Worm (Caenorhabditis elegans) whole organism, mixed stage, embryonic: ENCODE measurements around the gene B0281.6.
A peak's percentile ranks its signal among the peaks of the same experiment; 100 is the strongest.

ENCODE experiments used
- M03D4.4 ChIP-seq: sonication (generic microtip); optimal IDR thresholded peaks from 2 replicates; lab custom pipeline; 2017; ENCODE audit warnings: mild to moderate bottlenecking, missing genetic modification characterization, missing compliant biosample characterization
- bed-3 ChIP-seq: fragments of 200-800 bp; sonication (Bioruptor generic); optimal IDR thresholded peaks from 3 replicates; lab custom pipeline; 2018; ENCODE audit warnings: mild to moderate bottlenecking, missing genetic modification characterization, moderate library complexity, missing compliant biosample characterization
- blmp-1 ChIP-seq: fragments of 150-350 bp; optimal IDR thresholded peaks from 2 replicates; lab custom pipeline; 2014; ENCODE audit warnings: missing biosample characterization, missing genetic modification characterization
- ceh-39 ChIP-seq: fragments of 150-350 bp; optimal IDR thresholded peaks from 2 replicates; lab custom pipeline; 2014; ENCODE audit warnings: missing biosample characterization, missing genetic modification characterization
- ceh-43 ChIP-seq: fragments of 200-800 bp; sonication (Bioruptor generic); optimal IDR thresholded peaks from 2 replicates; lab custom pipeline; 2018; ENCODE audit warnings: mild to moderate bottlenecking, missing genetic modification characterization, moderate library complexity, missing compliant biosample characterization
- ceh-83 ChIP-seq: fragments of 200-800 bp; sonication (Bioruptor generic); optimal IDR thresholded peaks from 2 replicates; lab custom pipeline; 2018; ENCODE audit warnings: mild to moderate bottlenecking, missing genetic modification characterization, missing compliant biosample characterization
- ces-1 ChIP-seq: fragments of 150-350 bp; optimal IDR thresholded peaks from 2 replicates; lab custom pipeline; 2014; ENCODE audit warnings: missing biosample characterization, missing genetic modification reagents, missing genetic modification characterization
- cnd-1 ChIP-seq: fragments of 200-800 bp; sonication (Bioruptor generic); optimal IDR thresholded peaks from 2 replicates; lab custom pipeline; 2018; ENCODE audit warnings: mild to moderate bottlenecking, missing genetic modification characterization, missing compliant biosample characterization
- drap-1 ChIP-seq: fragments of 200-800 bp; sonication (Bioruptor generic); optimal IDR thresholded peaks from 3 replicates; lab custom pipeline; 2018; ENCODE audit warnings: mild to moderate bottlenecking, missing genetic modification characterization, missing compliant biosample characterization
- elt-1 ChIP-seq: sonication (generic microtip); optimal IDR thresholded peaks from 2 replicates; lab custom pipeline; 2017; ENCODE audit warnings: missing genetic modification characterization, mild to moderate bottlenecking, missing compliant biosample characterization, antibody characterized with exemption, moderate library complexity, borderline replicate concordance; ENCODE audit not compliant: insufficient read depth
- elt-3 ChIP-seq: fragments of 150-350 bp; optimal IDR thresholded peaks from 2 replicates; lab custom pipeline; 2014; ENCODE audit warnings: missing biosample characterization, missing genetic modification characterization
- flh-1 ChIP-seq: fragments of 200-800 bp; sonication (Bioruptor generic); optimal IDR thresholded peaks from 2 replicates; lab custom pipeline; 2018; ENCODE audit warnings: mild to moderate bottlenecking, missing genetic modification characterization, moderate library complexity, missing compliant biosample characterization
- ham-2 ChIP-seq: fragments of 200-800 bp; sonication (Bioruptor generic); optimal IDR thresholded peaks from 2 replicates; lab custom pipeline; 2018; ENCODE audit warnings: mild to moderate bottlenecking, missing genetic modification characterization, missing compliant biosample characterization
- hlh-1 ChIP-seq: fragments of 150-350 bp; optimal IDR thresholded peaks from 2 replicates; lab custom pipeline; 2014; ENCODE audit warnings: missing biosample characterization, missing genetic modification reagents, missing genetic modification characterization
- lin-13 ChIP-seq: fragments of 150-350 bp; optimal IDR thresholded peaks from 2 replicates; lab custom pipeline; 2014; ENCODE audit warnings: missing biosample characterization, missing genetic modification characterization
- lsy-2 ChIP-seq: fragments of 150-350 bp; optimal IDR thresholded peaks from 2 replicates; lab custom pipeline; 2014; ENCODE audit warnings: missing biosample characterization, missing genetic modification characterization
- mep-1 ChIP-seq: fragments of 150-350 bp; optimal IDR thresholded peaks from 2 replicates; lab custom pipeline; 2017; ENCODE audit warnings: missing biosample characterization, missing genetic modification reagents, missing genetic modification characterization, inconsistent platforms
- mls-2 ChIP-seq: sonication (generic microtip); optimal IDR thresholded peaks from 2 replicates; lab custom pipeline; 2016; ENCODE audit warnings: mild to moderate bottlenecking, missing genetic modification characterization, moderate library complexity, missing compliant biosample characterization
- nhr-12 ChIP-seq: fragments of 150-350 bp; optimal IDR thresholded peaks from 2 replicates; lab custom pipeline; 2014; ENCODE audit warnings: missing biosample characterization, missing genetic modification characterization
- nhr-2 ChIP-seq: fragments of 150-350 bp; optimal IDR thresholded peaks from 2 replicates; lab custom pipeline; 2014; ENCODE audit warnings: missing biosample characterization, missing genetic modification characterization
- nhr-237 ChIP-seq: fragments of 150-350 bp; optimal IDR thresholded peaks from 2 replicates; lab custom pipeline; 2014; ENCODE audit warnings: missing biosample characterization, missing genetic modification characterization
- nhr-28 ChIP-seq: fragments of 150-350 bp; optimal IDR thresholded peaks from 2 replicates; lab custom pipeline; 2014; ENCODE audit warnings: missing biosample characterization, missing genetic modification characterization
- nhr-76 ChIP-seq: sonication (generic microtip); optimal IDR thresholded peaks from 2 replicates; lab custom pipeline; 2017; ENCODE audit warnings: missing biosample characterization, missing genetic modification characterization
- pha-4 ChIP-seq: fragments of 150-350 bp; optimal IDR thresholded peaks from 2 replicates; lab custom pipeline; 2018; ENCODE audit warnings: missing biosample characterization, missing genetic modification reagents, missing genetic modification characterization
- sem-2 ChIP-seq: fragments of 200-800 bp; sonication (Bioruptor generic); optimal IDR thresholded peaks from 2 replicates; lab custom pipeline; 2018; ENCODE audit warnings: mild to moderate bottlenecking, missing genetic modification characterization, missing compliant biosample characterization
- snpc-4 ChIP-seq: fragments of 150-350 bp; optimal IDR thresholded peaks from 2 replicates; lab custom pipeline; 2014; ENCODE audit warnings: missing biosample characterization, missing genetic modification characterization
- sptf-1 ChIP-seq: sonication (generic microtip); optimal IDR thresholded peaks from 2 replicates; lab custom pipeline; 2017; ENCODE audit warnings: mild to moderate bottlenecking, missing genetic modification characterization, moderate library complexity, missing compliant biosample characterization
- unc-120 ChIP-seq: sonication (generic microtip); optimal IDR thresholded peaks from 2 replicates; lab custom pipeline; 2017; ENCODE audit warnings: missing genetic modification characterization, missing compliant biosample characterization; ENCODE audit not compliant: poor library complexity, severe bottlenecking
- unc-39 ChIP-seq: fragments of 150-350 bp; optimal IDR thresholded peaks from 2 replicates; lab custom pipeline; 2014; ENCODE audit warnings: missing biosample characterization, missing genetic modification characterization
- unc-62 ChIP-seq: fragments of 150-350 bp; optimal IDR thresholded peaks from 2 replicates; lab custom pipeline; 2014; ENCODE audit warnings: missing biosample characterization, missing genetic modification reagents, missing genetic modification characterization
- zip-8 ChIP-seq: fragments of 150-350 bp; optimal IDR thresholded peaks from 2 replicates; lab custom pipeline; 2014; ENCODE audit warnings: missing biosample characterization, missing genetic modification characterization
- ztf-11 ChIP-seq: fragments of 150-350 bp; optimal IDR thresholded peaks from 2 replicates; lab custom pipeline; 2014; ENCODE audit warnings: missing biosample characterization, missing genetic modification characterization

The B0281.6 gene

ce11 chrII:2335572-2335971, 33.3 kb upstream of the B0281.6 start, which contains the start of gene F43C11.7:
F43C11.7 (plus strand) TSS chrII:2335897.
- no peak for TF ChIP-seq elt-1 (tag; lab: Kevin White, UChicago)
- no peak for TF ChIP-seq nhr-28 (tag; lab: Kevin White, UChicago)
- TF ChIP-seq zip-8 (tag; lab: Kevin White, UChicago), result peak; percentile 98
- TF ChIP-seq ztf-11 (tag; lab: Kevin White, UChicago), result no peak
- TF ChIP-seq bed-3 (GFP tag; lab: Kevin White, UChicago), result no peak
- TF ChIP-seq ceh-39, result no peak

- TF ChIP-seq nhr-237 (tag; lab: Kevin White, UChicago) (no peak), sem-2 (no peak), ceh-39 (no peak), M03D4.4 (tag; lab: Kevin White, UChicago) (no peak), blmp-1 (no peak), nhr-12 (tag; lab: Kevin White, UChicago) (no peak), drap-1 (GFP tag; lab: Kevin White, UChicago) (no peak), ham-2 (GFP tag; lab: Kevin White, UChicago) (no peak), pha-4 (tag; lab: Kevin White, UChicago) (no peak), mep-1 (no peak), flh-1 (GFP tag; lab: Kevin White, UChicago) (no peak), unc-62 (GFP tag; lab: Kevin White, UChicago) (no peak), nhr-28 (tag; lab: Kevin White, UChicago) (no peak), ztf-11 (tag; lab: Kevin White, UChicago) (no peak), nhr-2 (no peak), ces-1 (GFP tag; lab: Kevin White, UChicago) (no peak), snpc-4 (tag; lab: Kevin White, UChicago) (no peak), cnd-1 (tag; lab: Kevin White, UChicago) (no peak)
These were observed 30.0 kb upstream of the B0281.6 start, which contains the start of gene F43C11.8 for ce11 chrII:2332220-2332619. F43C11.8 (plus strand) TSS chrII:2332520.

ce11 chrII:2330462-2330861, 28.2 kb upstream of the B0281.6 start:
- no peak for TF ChIP-seq ceh-39
- TF ChIP-seq pha-4 (tag; lab: Kevin White, UChicago), result no peak
- TF ChIP-seq M03D4.4 (tag; lab: Kevin White, UChicago), result no peak
- no peak for TF ChIP-seq elt-3 (tag; lab: Kevin White, UChicago)
- TF ChIP-seq flh-1 (GFP tag; lab: Kevin White, UChicago), result no peak
- no peak for TF ChIP-seq mls-2 (tag; lab: Kevin White, UChicago)
- TF ChIP-seq ceh-83, result peak; percentile 37
- TF ChIP-seq, all 35 proteins: peak for 1

DNA sequence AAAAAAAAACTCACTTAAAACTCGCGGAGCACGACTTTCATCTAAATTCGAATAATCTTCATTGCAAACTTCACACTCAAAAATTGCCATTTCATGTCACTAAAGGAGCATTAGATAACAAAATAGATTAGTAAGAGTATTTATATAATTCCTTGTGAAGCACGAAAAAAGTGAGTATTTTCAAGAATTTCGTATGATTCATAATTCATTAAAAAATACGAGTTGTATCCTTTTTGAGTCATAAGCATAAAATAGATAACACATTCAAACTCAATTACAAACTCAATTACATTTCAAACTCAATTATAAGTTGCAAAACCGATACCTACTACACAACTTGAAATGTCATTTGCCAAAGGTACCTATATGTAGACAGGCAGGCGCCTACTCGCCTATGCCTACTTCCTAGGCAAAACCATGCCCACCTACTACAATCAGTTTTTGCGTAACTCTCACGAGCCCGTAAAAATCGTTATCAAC, 26.8 kb upstream of the B0281.6 start, which contains the start of the genes ZK1240.8 and ZK1240.1:
TSS of gene ZK1240.8 (minus strand) at position 101 of the 480 bp plus-strand sequence.
TSS of gene ZK1240.1 (plus strand) at position 430 of the 480 bp plus-strand sequence.
- TF ChIP-seq mls-2 (tag; lab: Kevin White, UChicago) (no peak), lin-13 (tag; lab: Kevin White, UChicago) (no peak), nhr-76 (tag; lab: Kevin White, UChicago) (no peak), sem-2 (no peak), nhr-2 (no peak), ceh-43 (GFP tag; lab: Kevin White, UChicago) (no peak), sptf-1 (tag; lab: Kevin White, UChicago) (no peak), flh-1 (GFP tag; lab: Kevin White, UChicago) (no peak), hlh-1 (tag; lab: Kevin White, UChicago) (no peak), snpc-4 (tag; lab: Kevin White, UChicago) (no peak), unc-39 (tag; lab: Kevin White, UChicago) (no peak), nhr-12 (tag; lab: Kevin White, UChicago) (no peak), unc-120 (tag; lab: Kevin White, UChicago) (no peak), lsy-2 (tag; lab: Kevin White, UChicago) (no peak)

DNA sequence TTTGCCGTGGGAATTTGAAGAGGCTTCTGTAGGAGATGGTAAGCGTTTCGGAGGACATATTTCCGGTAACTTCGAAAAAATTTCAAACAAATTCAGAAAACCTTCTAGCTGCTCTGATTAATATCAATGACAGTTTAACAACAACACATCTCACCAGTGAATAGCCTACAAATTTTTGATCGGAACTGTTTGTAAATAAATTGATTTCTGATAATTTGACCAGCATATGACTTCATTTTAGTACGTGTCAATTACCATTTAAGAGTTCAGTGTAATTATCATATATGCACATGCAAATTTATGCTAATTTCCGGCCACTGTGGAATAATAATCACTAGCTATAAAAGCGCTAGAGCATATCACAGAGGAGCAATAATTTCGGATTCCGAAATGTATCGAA, 22.7 kb upstream of the B0281.6 start, which contains the start of gene ZK1240.11:
TSS of gene ZK1240.11 (plus strand) at position 301 of the 400 bp plus-strand sequence.
- TF ChIP-seq elt-1 (tag; lab: Kevin White, UChicago) (no peak), mep-1 (no peak), cnd-1 (tag; lab: Kevin White, UChicago) (no peak), nhr-76 (tag; lab: Kevin White, UChicago) (no peak), nhr-237 (tag; lab: Kevin White, UChicago) (no peak), lin-13 (tag; lab: Kevin White, UChicago) (no peak), flh-1 (GFP tag; lab: Kevin White, UChicago) (no peak), ztf-11 (tag; lab: Kevin White, UChicago) (no peak), zip-8 (tag; lab: Kevin White, UChicago) (no peak), hlh-1 (tag; lab: Kevin White, UChicago) (no peak)
